Worm (Caenorhabditis elegans) whole organism, L1 larva: Measurements from ENCODE around the gene pfkb-1.2.
A peak's percentile ranks its signal among the peaks of the same experiment; 100 is the strongest.

Source experiments
- C16A3.4 ChIP-seq: fragments of 150-350 bp; optimal IDR thresholded peaks from 2 replicates; lab custom pipeline; 2014; ENCODE audit warnings: missing biosample characterization, missing genetic modification characterization
- C34B4.2 ChIP-seq: sonication (generic microtip); optimal IDR thresholded peaks from 2 replicates; lab custom pipeline; 2017; ENCODE audit warnings: mild to moderate bottlenecking, missing genetic modification characterization, missing compliant biosample characterization
- Y116A8C.19 ChIP-seq: sonication (generic microtip); optimal IDR thresholded peaks from 2 replicates; lab custom pipeline; 2016; ENCODE audit warnings: missing compliant biosample characterization, missing genetic modification characterization, borderline replicate concordance
- aha-1 ChIP-seq: fragments of 150-350 bp; optimal IDR thresholded peaks from 2 replicates; lab custom pipeline; 2014; ENCODE audit warnings: missing biosample characterization, missing genetic modification characterization
- alr-1 ChIP-seq: fragments of 200-800 bp; sonication (Bioruptor generic); optimal IDR thresholded peaks from 2 replicates; lab custom pipeline; 2018; ENCODE audit warnings: borderline replicate concordance, mild to moderate bottlenecking, missing genetic modification characterization, missing compliant biosample characterization
- ceh-63 ChIP-seq: fragments of 200-800 bp; sonication (Bioruptor generic); optimal IDR thresholded peaks from 2 replicates; lab custom pipeline; 2018; ENCODE audit warnings: mild to moderate bottlenecking, missing genetic modification characterization, missing compliant biosample characterization
- ceh-8 ChIP-seq: fragments of 200-800 bp; sonication (Bioruptor generic); optimal IDR thresholded peaks from 2 replicates; lab custom pipeline; 2018; ENCODE audit warnings: mild to moderate bottlenecking, missing genetic modification characterization, moderate library complexity, missing compliant biosample characterization
- ceh-88 ChIP-seq: fragments of 200-800 bp; sonication (Bioruptor generic); IDR thresholded peaks from 2 replicates; pipeline ENCODE4 v1.3.6; 2022; ENCODE audit warnings: missing genetic modification characterization, missing compliant biosample characterization
- ceh-90 ChIP-seq: sonication (generic microtip); optimal IDR thresholded peaks from 2 replicates; lab custom pipeline; 2016; ENCODE audit warnings: missing genetic modification characterization, missing compliant biosample characterization
- ces-1 ChIP-seq: fragments of 150-350 bp; optimal IDR thresholded peaks from 2 replicates; lab custom pipeline; 2014; ENCODE audit warnings: missing biosample characterization, missing genetic modification reagents, missing genetic modification characterization
- dsc-1 ChIP-seq: sonication (generic microtip); optimal IDR thresholded peaks from 2 replicates; lab custom pipeline; 2016; ENCODE audit warnings: mild to moderate bottlenecking, missing genetic modification characterization, missing compliant biosample characterization
- efl-1 ChIP-seq, 4 experiments: fragments of 150-350 bp; optimal IDR thresholded peaks in 3 of 4; peaks in 1 of 4; 1 replicate in 1 of 4; 2 replicates in 3 of 4; lab custom pipeline; 2014; ENCODE audit warnings: missing biosample characterization in 2 of 4, missing genetic modification characterization in 2 of 4, missing genetic modification reagents in 2 of 4
- egl-13 ChIP-seq: sonication (generic microtip); optimal IDR thresholded peaks from 2 replicates; lab custom pipeline; 2016; ENCODE audit warnings: missing genotype, missing genetic modification reagents, missing genetic modification characterization, missing compliant biosample characterization
- egl-27 ChIP-seq, 2 experiments: fragments of 150-350 bp in 1 of 2; sonication (generic microtip); optimal IDR thresholded peaks; 3 replicates each; lab custom pipeline; 2017 to 2018; ENCODE audit warnings: missing biosample characterization in 2 of 2, missing genetic modification characterization in 2 of 2, missing genetic modification reagents in 2 of 2
- elt-2 ChIP-seq: sonication (generic microtip); optimal IDR thresholded peaks from 2 replicates; lab custom pipeline; 2016; ENCODE audit warnings: missing genetic modification characterization, mild to moderate bottlenecking, inconsistent platforms, missing compliant biosample characterization, missing genetic modification reagents
- elt-3 ChIP-seq, 6 experiments: fragments of 150-350 bp in 1 of 6; sonication (generic microtip); optimal IDR thresholded peaks; 2 replicates each; lab custom pipeline; 2017 to 2018; ENCODE audit warnings: missing biosample characterization in 6 of 6, missing genetic modification characterization in 6 of 6, inconsistent platforms in 1 of 6
- ets-5 ChIP-seq: fragments of 200-800 bp; sonication (Bioruptor generic); IDR thresholded peaks from 2 replicates; pipeline ENCODE4 v1.3.6; 2022; ENCODE audit warnings: missing genetic modification characterization, missing compliant biosample characterization
- fkh-4 ChIP-seq: sonication (generic microtip); optimal IDR thresholded peaks from 2 replicates; lab custom pipeline; 2016; ENCODE audit warnings: missing compliant biosample characterization, missing genetic modification characterization, borderline replicate concordance
- fos-1 ChIP-seq: fragments of 150-350 bp; optimal IDR thresholded peaks from 2 replicates; lab custom pipeline; 2014; ENCODE audit warnings: missing biosample characterization, missing genetic modification characterization
- hlh-17 ChIP-seq: fragments of 200-800 bp; sonication (Bioruptor generic); optimal IDR thresholded peaks from 2 replicates; lab custom pipeline; 2018; ENCODE audit warnings: missing genetic modification characterization, mild to moderate bottlenecking, missing compliant biosample characterization, moderate library complexity, borderline replicate concordance
- hpl-2 ChIP-seq: fragments of 150-350 bp; optimal IDR thresholded peaks from 2 replicates; lab custom pipeline; 2014; ENCODE audit warnings: missing biosample characterization, missing genetic modification reagents, missing genetic modification characterization
- isw-1 ChIP-seq: fragments of 200-800 bp; sonication (Bioruptor generic); IDR thresholded peaks from 2 replicates; pipeline ENCODE4 v1.3.6; 2022; ENCODE audit warnings: missing genetic modification characterization, missing compliant biosample characterization
- jun-1 ChIP-seq: fragments of 150-350 bp; optimal IDR thresholded peaks from 2 replicates; lab custom pipeline; 2014; ENCODE audit warnings: missing biosample characterization, missing genetic modification reagents, missing genetic modification characterization
- lin-14 ChIP-seq: fragments of 200-800 bp; sonication (Bioruptor generic); optimal IDR thresholded peaks from 2 replicates; lab custom pipeline; 2018; ENCODE audit warnings: mild to moderate bottlenecking, missing genetic modification characterization, moderate library complexity, missing compliant biosample characterization
- lin-15B ChIP-seq: fragments of 150-350 bp; sonication (generic microtip); optimal IDR thresholded peaks from 3 replicates; lab custom pipeline; 2014; ENCODE audit warnings: missing biosample characterization, missing genetic modification characterization
- mab-9 ChIP-seq: fragments of 200-800 bp; sonication (Bioruptor generic); IDR thresholded peaks from 2 replicates; pipeline ENCODE4 v1.3.6; 2022; ENCODE audit warnings: missing genetic modification reagents, missing genetic modification characterization, missing compliant biosample characterization
- mdl-1 ChIP-seq, 2 experiments: fragments of 150-350 bp; optimal IDR thresholded peaks; 2 replicates each; lab custom pipeline; 2014 to 2017; ENCODE audit warnings: missing biosample characterization in 2 of 2, missing genetic modification characterization in 2 of 2, inconsistent platforms in 1 of 2
- mef-2 ChIP-seq: fragments of 150-350 bp; optimal IDR thresholded peaks from 2 replicates; lab custom pipeline; 2014; ENCODE audit warnings: missing biosample characterization, missing genetic modification characterization
- mep-1 ChIP-seq: fragments of 150-350 bp; optimal IDR thresholded peaks from 2 replicates; lab custom pipeline; 2014; ENCODE audit warnings: missing biosample characterization, missing genetic modification characterization
- nhr-11 ChIP-seq: fragments of 150-350 bp; optimal IDR thresholded peaks from 2 replicates; lab custom pipeline; 2014; ENCODE audit warnings: missing biosample characterization, missing genetic modification characterization
- nhr-12 ChIP-seq: sonication (generic microtip); optimal IDR thresholded peaks from 2 replicates; lab custom pipeline; 2017; ENCODE audit warnings: missing biosample characterization, missing genetic modification characterization
- nhr-19 ChIP-seq: fragments of 200-800 bp; sonication (Bioruptor generic); conservative IDR thresholded peaks from 2 replicates; pipeline ENCODE4 v1.3.6; 2022; ENCODE audit warnings: missing genetic modification characterization, missing compliant biosample characterization
- nhr-237 ChIP-seq: fragments of 150-350 bp; optimal IDR thresholded peaks from 2 replicates; lab custom pipeline; 2014; ENCODE audit warnings: missing biosample characterization, missing genetic modification characterization
- nhr-28 ChIP-seq: fragments of 150-350 bp; optimal IDR thresholded peaks from 2 replicates; lab custom pipeline; 2014; ENCODE audit warnings: missing biosample characterization, missing genetic modification characterization
- nhr-71 ChIP-seq: sonication (generic microtip); optimal IDR thresholded peaks from 2 replicates; lab custom pipeline; 2016; ENCODE audit warnings: mild to moderate bottlenecking, missing genetic modification characterization, moderate library complexity, missing compliant biosample characterization
- nhr-77 ChIP-seq: fragments of 150-350 bp; optimal IDR thresholded peaks from 2 replicates; lab custom pipeline; 2014; ENCODE audit warnings: missing biosample characterization, missing genetic modification characterization
- nhr-85 ChIP-seq: sonication (generic microtip); peaks from one replicate; lab custom pipeline; 2016; ENCODE audit warnings: missing genetic modification characterization, inconsistent platforms, missing compliant biosample characterization
- pag-3 ChIP-seq: sonication (generic microtip); optimal IDR thresholded peaks from 2 replicates; lab custom pipeline; 2017; ENCODE audit warnings: missing genetic modification characterization, mild to moderate bottlenecking, missing compliant biosample characterization, antibody characterized with exemption, borderline replicate concordance; ENCODE audit not compliant: insufficient read depth
- pqm-1 ChIP-seq: sonication (generic microtip); optimal IDR thresholded peaks from 3 replicates; lab custom pipeline; 2017; ENCODE audit warnings: missing biosample characterization, missing genetic modification characterization
- sptf-1 ChIP-seq: fragments of 150-350 bp; optimal IDR thresholded peaks from 2 replicates; lab custom pipeline; 2014; ENCODE audit warnings: missing biosample characterization, missing genetic modification characterization
- sup-37 ChIP-seq: fragments of 200-800 bp; sonication (Bioruptor generic); optimal IDR thresholded peaks from 2 replicates; lab custom pipeline; 2018; ENCODE audit warnings: mild to moderate bottlenecking, missing genetic modification characterization, missing compliant biosample characterization
- swsn-7 ChIP-seq: sonication (generic microtip); optimal IDR thresholded peaks from 2 replicates; lab custom pipeline; 2016; ENCODE audit warnings: missing genetic modification characterization, missing compliant biosample characterization
- tbx-2 ChIP-seq: sonication (generic microtip); optimal IDR thresholded peaks from 2 replicates; lab custom pipeline; 2016; ENCODE audit warnings: missing genetic modification characterization, missing compliant biosample characterization
- tlp-1 ChIP-seq: fragments of 150-350 bp; optimal IDR thresholded peaks from 2 replicates; lab custom pipeline; 2014; ENCODE audit warnings: missing biosample characterization, missing genetic modification characterization
- unc-30 ChIP-seq: sonication (generic microtip); optimal IDR thresholded peaks from 2 replicates; lab custom pipeline; 2017; ENCODE audit warnings: missing biosample characterization, missing genetic modification characterization
- unc-62 ChIP-seq: fragments of 150-350 bp; optimal IDR thresholded peaks from 2 replicates; lab custom pipeline; 2014; ENCODE audit warnings: missing biosample characterization, missing genetic modification reagents, missing genetic modification characterization
- unc-86 ChIP-seq: sonication (generic microtip); optimal IDR thresholded peaks from 2 replicates; lab custom pipeline; 2016; ENCODE audit warnings: missing genetic modification characterization, missing compliant biosample characterization
- unc-98 ChIP-seq: fragments of 200-800 bp; sonication (Bioruptor generic); IDR thresholded peaks from 2 replicates; pipeline ENCODE4 v1.3.6; 2022; ENCODE audit warnings: missing genetic modification characterization, missing compliant biosample characterization
- xbp-1 ChIP-seq: sonication (generic microtip); optimal IDR thresholded peaks from 2 replicates; lab custom pipeline; 2016; ENCODE audit warnings: missing genetic modification characterization, missing compliant biosample characterization
- zag-1 ChIP-seq: fragments of 150-350 bp; optimal IDR thresholded peaks from 2 replicates; lab custom pipeline; 2014; ENCODE audit warnings: missing biosample characterization, missing genetic modification characterization
- zip-4 ChIP-seq: fragments of 200-800 bp; sonication (Bioruptor generic); optimal IDR thresholded peaks from 2 replicates; lab custom pipeline; 2018; ENCODE audit warnings: mild to moderate bottlenecking, missing genetic modification characterization, moderate library complexity, missing compliant biosample characterization
- ztf-11 ChIP-seq, 2 experiments: sonication (generic microtip); optimal IDR thresholded peaks; 2 replicates each; lab custom pipeline; 2016 to 2017; ENCODE audit warnings: missing genetic modification characterization in 2 of 2, missing biosample characterization in 1 of 2, missing compliant biosample characterization in 1 of 2
- ztf-4 ChIP-seq: fragments of 150-350 bp; optimal IDR thresholded peaks from 2 replicates; lab custom pipeline; 2014; ENCODE audit warnings: missing biosample characterization, missing genetic modification characterization

The pfkb-1.2 gene

DNA sequence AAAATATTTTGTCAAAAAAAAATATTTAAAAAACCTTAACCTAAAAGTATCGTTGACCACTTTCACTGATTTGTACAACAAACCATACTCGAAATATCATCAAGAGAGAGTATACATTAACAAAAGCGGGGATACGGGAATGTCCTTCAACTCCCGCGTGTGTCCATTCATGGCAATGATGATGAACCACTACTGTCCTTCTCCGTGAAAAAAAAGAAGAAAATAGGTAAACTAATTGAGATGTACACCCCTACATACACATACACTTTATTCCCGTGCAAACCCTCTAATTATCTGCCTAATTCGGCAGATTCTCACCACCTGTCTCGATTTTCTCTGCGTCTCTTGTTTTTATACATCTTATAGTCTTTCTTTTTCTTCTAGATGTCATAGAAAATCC lies 15.1 kb upstream of the pfkb-1.2 start:
- no peak for TF ChIP-seq zag-1
- no peak for TF ChIP-seq mep-1 (tag; lab: Kevin White, UChicago)
- TF ChIP-seq hpl-2 (GFP tag; lab: Kevin White, UChicago), result no peak
- no peak for TF ChIP-seq ets-5 (GFP tag; lab: Robert Waterston, UW)
- peak; percentile 86 for TF ChIP-seq nhr-85
- no peak for TF ChIP-seq mdl-1 (tag; optimal IDR thresholded peaks at IDR 0.05; lab: Kevin White, UChicago)
- peak in 2 of 6 experiments; percentile 28 to 73 for TF ChIP-seq elt-3 (tag; optimal IDR thresholded peaks at IDR 0.05; lab: Kevin White, UChicago)
- no peak for TF ChIP-seq Y116A8C.19 (tag; lab: Kevin White, UChicago)
- TF ChIP-seq fos-1, result no peak
- no peak for TF ChIP-seq aha-1 (tag; lab: Kevin White, UChicago)
- TF ChIP-seq fkh-4 (tag; lab: Kevin White, UChicago), result no peak
- TF ChIP-seq unc-62 (GFP tag; lab: Kevin White, UChicago), result no peak
- no peak for TF ChIP-seq ces-1 (GFP tag; lab: Kevin White, UChicago)
- no peak for TF ChIP-seq nhr-12
- TF ChIP-seq egl-13 (tag; lab: Kevin White, UChicago), result no peak
- no peak for TF ChIP-seq alr-1 (tag; lab: Kevin White, UChicago)
- TF ChIP-seq elt-2 (tag; lab: Kevin White, UChicago), result no peak
- peak; percentile 9 for TF ChIP-seq dsc-1
- no peak for TF ChIP-seq nhr-28 (tag; lab: Kevin White, UChicago)
- no peak for TF ChIP-seq ztf-11 (tag; optimal IDR thresholded peaks at IDR 0.05; lab: Kevin White, UChicago)
- peak; percentile 86 for TF ChIP-seq lin-14 (GFP tag; lab: Kevin White, UChicago)
- TF ChIP-seq ceh-8 (GFP tag; lab: Kevin White, UChicago), result peak; percentile 58
- no peak for TF ChIP-seq efl-1 (optimal IDR thresholded peaks at IDR 0.05; lab: Kevin White, UChicago)
- TF ChIP-seq efl-1 (GFP tag; optimal IDR thresholded peaks at IDR 0.05 in 1 of 2; lab: Kevin White, UChicago), result peak in 1 of 2 experiments; percentile 8
- no peak for TF ChIP-seq ceh-90 (tag; lab: Kevin White, UChicago)
- TF ChIP-seq C34B4.2, result no peak
- TF ChIP-seq sup-37 (GFP tag; lab: Kevin White, UChicago), result no peak
- TF ChIP-seq lin-15B (tag; lab: Kevin White, UChicago), result no peak
- TF ChIP-seq ceh-88 (GFP tag; lab: Robert Waterston, UW), result no peak
- no peak for TF ChIP-seq tlp-1 (tag; lab: Kevin White, UChicago)
- no peak for TF ChIP-seq jun-1 (tag; lab: Kevin White, UChicago)
- peak; percentile 48 for TF ChIP-seq nhr-71 (tag; lab: Kevin White, UChicago)
- TF ChIP-seq swsn-7 (tag; lab: Kevin White, UChicago), result no peak
- TF ChIP-seq hlh-17, result no peak
- no peak for TF ChIP-seq zip-4
- no peak for TF ChIP-seq nhr-11
- no peak for TF ChIP-seq isw-1 (GFP tag; lab: Robert Waterston, UW)
- TF ChIP-seq nhr-19, result no peak
- TF ChIP-seq nhr-77 (tag; lab: Kevin White, UChicago), result no peak
- TF ChIP-seq mef-2 (tag; lab: Kevin White, UChicago), result no peak
- TF ChIP-seq unc-98 (GFP tag; lab: Robert Waterston, UW), result no peak
- TF ChIP-seq ztf-4, result no peak
- TF ChIP-seq pqm-1, result no peak
- no peak for TF ChIP-seq egl-27 (tag; optimal IDR thresholded peaks at IDR 0.05; lab: Kevin White, UChicago)
- no peak for TF ChIP-seq sptf-1
- peak; percentile 1 for TF ChIP-seq tbx-2 (tag; lab: Kevin White, UChicago)
- TF ChIP-seq C16A3.4 (tag; lab: Kevin White, UChicago), result peak; percentile 25
- TF ChIP-seq ceh-63 (GFP tag; lab: Kevin White, UChicago), result no peak
- TF ChIP-seq unc-86, result no peak
- no peak for TF ChIP-seq nhr-237 (tag; lab: Kevin White, UChicago)
- no peak for TF ChIP-seq mab-9 (GFP tag; lab: Robert Waterston, UW)
- TF ChIP-seq pag-3, result no peak
- no peak for TF ChIP-seq xbp-1 (tag; lab: Kevin White, UChicago)
- TF ChIP-seq unc-30 (tag; lab: Kevin White, UChicago), result no peak
